Fruit fly (Drosophila melanogaster) whole organism, pupa: Measurements from ENCODE around the gene Psf2.

ENCODE experiments used
- CG10348 ChIP-seq: fragments of 200-800 bp; sonication (Bioruptor generic); IDR thresholded peaks from 2 replicates; pipeline ENCODE4 v1.3.6; 2022; ENCODE audit warnings: missing biosample characterization, missing genetic modification characterization
- CG12605 ChIP-seq: fragments of 200-800 bp; sonication (Bioruptor generic); IDR thresholded peaks from 2 replicates; pipeline ENCODE4 v1.3.6; 2022; ENCODE audit warnings: missing biosample characterization, missing genetic modification characterization
- CG13204 ChIP-seq: fragments of 200-800 bp; sonication (Bioruptor generic); optimal IDR thresholded peaks from 2 replicates; lab custom pipeline; 2018; ENCODE audit warnings: missing biosample characterization, mild to moderate bottlenecking, missing genetic modification characterization, moderate library complexity
- CG14655 ChIP-seq: fragments of 200-800 bp; sonication (Bioruptor generic); optimal IDR thresholded peaks from 3 replicates; lab custom pipeline; 2017; ENCODE audit warnings: mild to moderate bottlenecking, missing biosample characterization, missing genetic modification reagents, missing genetic modification characterization
- CG15710 ChIP-seq: fragments of 200-800 bp; sonication (Bioruptor generic); optimal IDR thresholded peaks from 2 replicates; lab custom pipeline; 2018; ENCODE audit warnings: missing biosample characterization, mild to moderate bottlenecking, missing genetic modification characterization, moderate library complexity
- CG17806 ChIP-seq: fragments of 200-800 bp; sonication (Bioruptor generic); optimal IDR thresholded peaks from 2 replicates; lab custom pipeline; 2018; ENCODE audit warnings: missing biosample characterization, mild to moderate bottlenecking, missing genetic modification characterization, moderate library complexity
- CG32121 ChIP-seq: fragments of 200-800 bp; sonication (Bioruptor generic); IDR thresholded peaks from 2 replicates; pipeline ENCODE4 v1.3.6; 2022; ENCODE audit warnings: missing biosample characterization, missing genetic modification characterization
- CG34367 ChIP-seq: fragments of 200-800 bp; sonication (Bioruptor generic); optimal IDR thresholded peaks from 2 replicates; lab custom pipeline; 2018; ENCODE audit warnings: missing biosample characterization, mild to moderate bottlenecking, missing genetic modification characterization
- CG4496 ChIP-seq: fragments of 200-800 bp; sonication (Bioruptor generic); IDR thresholded peaks from 3 replicates; pipeline ENCODE4 v1.3.6; 2022; ENCODE audit warnings: missing biosample characterization, missing genetic modification characterization
- CG8159 ChIP-seq: fragments of 200-800 bp; sonication (Bioruptor generic); optimal IDR thresholded peaks from 3 replicates; lab custom pipeline; 2018; ENCODE audit warnings: missing biosample characterization, mild to moderate bottlenecking, missing genetic modification characterization, moderate library complexity
- CG8301 ChIP-seq: fragments of 200-800 bp; sonication (Bioruptor generic); optimal IDR thresholded peaks from 2 replicates; lab custom pipeline; 2018; ENCODE audit warnings: missing biosample characterization, mild to moderate bottlenecking, missing genetic modification characterization
- CG9948 ChIP-seq: fragments of 200-800 bp; sonication (Bioruptor generic); optimal IDR thresholded peaks from 2 replicates; lab custom pipeline; 2018; ENCODE audit warnings: missing biosample characterization, mild to moderate bottlenecking, missing genetic modification characterization, moderate library complexity
- D1 ChIP-seq: fragments of 200-800 bp; sonication (Bioruptor generic); optimal IDR thresholded peaks from 2 replicates; lab custom pipeline; 2018; ENCODE audit warnings: missing biosample characterization, mild to moderate bottlenecking, missing genetic modification characterization, moderate library complexity
- EcR ChIP-seq: fragments of 200-800 bp; sonication (Bioruptor generic); optimal IDR thresholded peaks from 3 replicates; lab custom pipeline; 2019; ENCODE audit warnings: missing biosample characterization, missing genetic modification characterization, mild to moderate bottlenecking, moderate library complexity, missing genetic modification reagents
- Ets98B ChIP-seq: fragments of 200-800 bp; sonication (Bioruptor generic); IDR thresholded peaks from 2 replicates; pipeline ENCODE4 v1.3.6; 2022; ENCODE audit warnings: missing biosample characterization, missing genetic modification characterization
- Pif1A ChIP-seq: fragments of 200-800 bp; sonication (Bioruptor generic); optimal IDR thresholded peaks from 3 replicates; lab custom pipeline; 2016; ENCODE audit warnings: missing biosample characterization, missing genetic modification characterization
- Pif1B ChIP-seq: fragments of 200-800 bp; sonication (Bioruptor generic); optimal IDR thresholded peaks from 3 replicates; lab custom pipeline; 2016; ENCODE audit warnings: missing biosample characterization, missing genetic modification characterization
- Snoo ChIP-seq: fragments of 200-800 bp; sonication (Bioruptor generic); optimal IDR thresholded peaks from 3 replicates; lab custom pipeline; 2017; ENCODE audit warnings: missing biosample characterization, mild to moderate bottlenecking, missing genetic modification characterization, inconsistent platforms
- fd96Ca ChIP-seq: fragments of 200-800 bp; sonication (Bioruptor generic); IDR thresholded peaks from 3 replicates; pipeline ENCODE4 v1.3.6; 2022; ENCODE audit warnings: missing biosample characterization, missing genetic modification characterization
- gl ChIP-seq: fragments of 200-800 bp; sonication (Bioruptor generic); optimal IDR thresholded peaks from 2 replicates; lab custom pipeline; 2018; ENCODE audit warnings: missing biosample characterization, mild to moderate bottlenecking, missing genetic modification characterization
- rn ChIP-seq: fragments of 200-800 bp; sonication (Bioruptor generic); IDR thresholded peaks from 2 replicates; pipeline ENCODE4 v1.3.6; 2022; ENCODE audit warnings: missing biosample characterization, missing genetic modification characterization

Psf2 gene

dm6 chr2L:4393842-4394421 lies 6.8 kb upstream of the Psf2 start, which contains the start of gene CG3652:
Gene CG3652, minus strand, starts transcription at chr2L:4393876.
- TF ChIP-seq CG9948 (tag; lab: Kevin White, UChicago): no peak

DNA sequence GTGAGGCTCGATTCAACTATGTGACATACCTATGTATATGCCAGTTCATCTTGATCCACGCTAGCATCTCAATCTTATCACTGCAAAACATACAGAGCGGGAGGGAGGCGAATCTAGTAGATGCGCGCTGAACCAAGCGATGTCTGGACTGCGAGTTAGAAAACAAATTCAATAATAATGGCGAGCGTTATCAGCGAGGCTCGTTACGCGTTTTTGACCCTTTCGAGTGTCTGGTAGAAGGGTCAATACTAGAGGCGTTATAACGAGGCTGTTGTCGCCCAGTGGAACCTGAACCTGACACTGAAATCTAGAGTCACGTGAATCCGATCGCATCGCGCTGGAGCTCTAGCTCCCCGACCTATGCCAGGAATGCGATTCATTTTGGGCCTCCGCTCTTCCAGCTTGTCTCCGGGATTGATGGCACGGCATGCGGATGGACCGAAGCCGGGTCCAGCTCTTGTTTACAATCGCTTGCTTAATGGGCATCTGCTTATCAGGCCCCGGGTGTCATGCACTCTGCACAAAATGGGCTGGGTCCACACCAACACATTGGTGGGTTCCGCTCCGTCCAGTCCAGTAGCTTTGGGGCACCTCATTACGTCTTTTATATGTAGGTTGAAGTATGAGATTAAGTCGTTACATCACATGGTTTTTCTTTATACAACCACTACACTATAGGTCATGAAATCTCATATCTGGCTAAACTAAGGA lies 2.4 kb upstream of the Psf2 start:
- TF ChIP-seq EcR (GFP tag; lab: Kevin White, UChicago) (peak; percentile 51), Snoo (tag; lab: Kevin White, UChicago) (no peak)

DNA sequence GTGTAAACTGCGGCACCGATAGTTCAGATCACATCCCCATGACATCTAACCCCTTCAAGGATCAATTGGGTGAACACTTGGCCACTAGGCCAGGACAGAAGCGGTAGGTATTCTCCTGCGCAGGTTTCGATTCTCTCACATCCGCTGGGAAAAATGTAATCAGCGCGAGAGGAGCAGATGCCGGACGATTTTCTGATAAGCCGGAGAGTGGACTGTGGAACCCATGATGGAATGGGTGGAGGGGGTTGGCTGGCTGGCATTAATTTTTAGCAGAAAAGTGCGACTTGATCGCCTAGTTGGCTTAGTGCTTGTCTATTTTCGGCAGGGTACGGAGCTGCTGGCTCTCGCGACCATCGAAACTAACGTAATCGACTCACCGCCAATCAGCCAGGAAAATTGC lies 871 bp upstream of the Psf2 start, which contains the start of gene Tps1:
Gene Tps1, plus strand, starts transcription at position 301 of the 400 bp plus-strand sequence.
- TF ChIP-seq CG17806 (tag; lab: Kevin White, UChicago): no peak
- TF ChIP-seq fd96Ca: no peak
- TF ChIP-seq Pif1A (GFP tag; lab: Kevin White, UChicago): no peak
- TF ChIP-seq CG9948 (tag; lab: Kevin White, UChicago): no peak
- no peak for TF ChIP-seq Ets98B (GFP tag; lab: Robert Waterston, UW)
- no peak for TF ChIP-seq gl (tag; lab: Kevin White, UChicago)
- TF ChIP-seq CG13204 (GFP tag; lab: Kevin White, UChicago): no peak
- TF ChIP-seq CG10348 (GFP tag; lab: Robert Waterston, UW): no peak
- TF ChIP-seq rn: no peak
- TF ChIP-seq CG12605: no peak
- no peak for TF ChIP-seq EcR (GFP tag; lab: Kevin White, UChicago)
- TF ChIP-seq CG8301 (tag; lab: Kevin White, UChicago): no peak
- TF ChIP-seq CG8159: no peak
- no peak for TF ChIP-seq Pif1B (GFP tag; lab: Kevin White, UChicago)
- no peak for TF ChIP-seq CG34367 (tag; lab: Kevin White, UChicago)
- no peak for TF ChIP-seq CG15710 (tag; lab: Kevin White, UChicago)

dm6 chr2L:4385387-4386279 lies 1.5 kb downstream of the Psf2 start, which contains the start of gene Vps53:
Gene Vps53, minus strand, starts transcription at chr2L:4386062.
- TF ChIP-seq rn: no peak
- TF ChIP-seq CG4496: no peak
- no peak for TF ChIP-seq Pif1B (GFP tag; lab: Kevin White, UChicago)
- no peak for TF ChIP-seq EcR (GFP tag; lab: Kevin White, UChicago)

- TF ChIP-seq EcR (GFP tag; lab: Kevin White, UChicago) (no peak), CG4496 (no peak), CG34367 (tag; lab: Kevin White, UChicago) (no peak), CG8159 (no peak), Ets98B (GFP tag; lab: Robert Waterston, UW) (no peak), CG15710 (tag; lab: Kevin White, UChicago) (no peak), D1 (tag; lab: Kevin White, UChicago) (no peak), CG14655 (GFP tag; lab: Kevin White, UChicago) (no peak), CG10348 (GFP tag; lab: Robert Waterston, UW) (no peak)
These were observed 4.6 kb downstream of the Psf2 start, which contains the start of gene CG17612 for dm6 chr2L:4382522-4382921. Gene CG17612, minus strand, starts transcription at chr2L:4382735.

dm6 chr2L:4378380-4378779 lies 8.8 kb downstream of the Psf2 start:
- TF ChIP-seq CG4496 (no peak), CG17806 (tag; lab: Kevin White, UChicago) (no peak), CG9948 (tag; lab: Kevin White, UChicago) (no peak), CG13204 (GFP tag; lab: Kevin White, UChicago) (no peak), D1 (tag; lab: Kevin White, UChicago) (no peak), CG8159 (no peak), CG10348 (GFP tag; lab: Robert Waterston, UW) (no peak), CG12605 (no peak), CG32121 (no peak), fd96Ca (no peak), CG14655 (GFP tag; lab: Kevin White, UChicago) (no peak), Ets98B (GFP tag; lab: Robert Waterston, UW) (no peak), Snoo (tag; lab: Kevin White, UChicago) (no peak), CG15710 (tag; lab: Kevin White, UChicago) (no peak)
